Worm (Caenorhabditis elegans) whole organism, L4/young adult: Measurements from ENCODE around the gene ttbk-4.

Source experiments
- W03F9.2 ChIP-seq: fragments of 150-350 bp; optimal IDR thresholded peaks from 2 replicates; lab custom pipeline; 2014; ENCODE audit warnings: missing biosample characterization, missing genetic modification characterization
- dao-5 ChIP-seq: sonication (generic microtip); optimal IDR thresholded peaks from 2 replicates; lab custom pipeline; 2016; ENCODE audit warnings: missing genotype, missing genetic modification characterization, moderate library complexity, missing compliant biosample characterization
- him-1 ChIP-seq: sonication (generic microtip); optimal IDR thresholded peaks from 2 replicates; lab custom pipeline; 2016; ENCODE audit warnings: missing genotype, missing genetic modification reagents, missing genetic modification characterization, missing compliant biosample characterization

The ttbk-4 gene

ce11 chrIV:10075034-10075510, at the start of gene ttbk-4, which contains the start of gene W01B6.4:
Gene ttbk-4, minus strand, starts transcription at chrIV:10075134.
Gene W01B6.4, plus strand, starts transcription at chrIV:10075460.
- TF ChIP-seq him-1, result no peak
- no peak for TF ChIP-seq W03F9.2
- TF ChIP-seq dao-5 (tag; lab: Kevin White, UChicago), result no peak

- no peak for TF ChIP-seq him-1
- TF ChIP-seq W03F9.2, result no peak
- no peak for TF ChIP-seq dao-5 (tag; lab: Kevin White, UChicago)
Observed at ce11 chrIV:10122205-10122604, 47.3 kb upstream of the ttbk-4 start, which contains the start of gene irld-21. Gene irld-21, minus strand, starts transcription at chrIV:10122305.

ce11 chrIV:10116765-10117164, 41.8 kb upstream of the ttbk-4 start:
- TF ChIP-seq W03F9.2 (no peak), him-1 (no peak), dao-5 (tag; lab: Kevin White, UChicago) (no peak)

- TF ChIP-seq W03F9.2 (no peak), him-1 (no peak), dao-5 (tag; lab: Kevin White, UChicago) (no peak)
Observed at ce11 chrIV:10115142-10115541, 40.2 kb upstream of the ttbk-4 start, which contains the start of gene C04G2.10. Gene C04G2.10, plus strand, starts transcription at chrIV:10115442.

- TF ChIP-seq him-1 (no peak), W03F9.2 (no peak), dao-5 (tag; lab: Kevin White, UChicago) (no peak)
Observed at ce11 chrIV:10112570-10112969, 37.6 kb upstream of the ttbk-4 start, which contains the start of gene nsph-3.2. Gene nsph-3.2, plus strand, starts transcription at chrIV:10112870.

- TF ChIP-seq W03F9.2 (no peak), him-1 (no peak), dao-5 (tag; lab: Kevin White, UChicago) (no peak)
Observed at ce11 chrIV:10111441-10111840, 36.5 kb upstream of the ttbk-4 start, which contains the start of gene spch-1. Gene spch-1, minus strand, starts transcription at chrIV:10111541.

- TF ChIP-seq W03F9.2 (no peak), dao-5 (tag; lab: Kevin White, UChicago) (no peak)
Observed at ce11 chrIV:10110870-10111269, 35.9 kb upstream of the ttbk-4 start.

ce11 chrIV:10110417-10110816, 35.5 kb upstream of the ttbk-4 start, which contains the start of gene egl-38:
Gene egl-38, minus strand, starts transcription at chrIV:10110517.
- TF ChIP-seq W03F9.2, result no peak
- no peak for TF ChIP-seq dao-5 (tag; lab: Kevin White, UChicago)
- TF ChIP-seq him-1, result no peak

- no peak for TF ChIP-seq dao-5 (tag; lab: Kevin White, UChicago)
- no peak for TF ChIP-seq W03F9.2
- TF ChIP-seq him-1, result no peak
Observed at ce11 chrIV:10096881-10097280, 21.9 kb upstream of the ttbk-4 start, which contains the start of gene dis-3. Gene dis-3, plus strand, starts transcription at chrIV:10097202.

ce11 chrIV:10095171-10095570, 20.2 kb upstream of the ttbk-4 start, which contains the start of the genes C04G2.5 and msp-36:
Gene C04G2.5, minus strand, starts transcription at chrIV:10095271.
Gene msp-36, plus strand, starts transcription at chrIV:10095433.
- no peak for TF ChIP-seq W03F9.2

- TF ChIP-seq W03F9.2 (no peak), him-1 (no peak), dao-5 (tag; lab: Kevin White, UChicago) (no peak)
Observed at ce11 chrIV:10090358-10090757, 15.4 kb upstream of the ttbk-4 start, which contains the start of gene ttbk-5. Gene ttbk-5, plus strand, starts transcription at chrIV:10090658.

ce11 chrIV:10089777-10090176, 14.8 kb upstream of the ttbk-4 start, which contains the start of gene ttr-39:
Gene ttr-39, minus strand, starts transcription at chrIV:10089877.
- TF ChIP-seq dao-5 (tag; lab: Kevin White, UChicago) (no peak), W03F9.2 (no peak), him-1 (no peak)

- TF ChIP-seq W03F9.2, result no peak
- no peak for TF ChIP-seq dao-5 (tag; lab: Kevin White, UChicago)
- TF ChIP-seq him-1, result no peak
Observed at ce11 chrIV:10085401-10086187, 10.7 kb upstream of the ttbk-4 start, which contains the start of the genes col-2 and ndc-80. Gene col-2, minus strand, starts transcription at chrIV:10085451. Gene ndc-80, plus strand, starts transcription at chrIV:10086137.

ce11 chrIV:10084323-10084959, 9.5 kb upstream of the ttbk-4 start, which contains the start of gene W01B6.8:
Gene W01B6.8, minus strand, starts transcription at chrIV:10084373.
- TF ChIP-seq W03F9.2 (no peak), him-1 (no peak), dao-5 (tag; lab: Kevin White, UChicago) (no peak)
